Worm (Caenorhabditis elegans): ENCODE data around the gene C56E6.7.
A peak's percentile ranks its signal among the peaks of the same experiment; 100 is the strongest.

Gene C56E6.7

DNA sequence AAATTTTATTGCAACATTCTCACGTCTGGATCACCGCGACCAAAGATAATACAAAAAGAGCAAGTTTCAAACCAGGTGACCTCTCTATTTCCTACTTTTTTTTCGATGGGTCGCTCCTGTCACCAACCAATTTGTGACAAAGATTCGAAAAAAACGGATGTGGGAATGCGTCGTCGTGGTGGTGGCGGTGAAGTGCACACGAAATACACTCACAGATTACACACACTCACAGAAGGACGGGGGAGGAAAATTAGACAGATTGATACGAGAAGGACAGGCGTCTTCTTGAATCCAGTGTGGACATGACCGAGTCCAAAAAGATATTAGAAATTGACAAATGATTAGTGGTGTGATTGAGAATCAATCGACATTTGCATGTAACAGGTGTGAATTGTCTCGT, 33.6 kb upstream of the C56E6.7 start:
- TF ChIP-seq unc-62 (GFP tag; optimal IDR thresholded peaks at IDR 0.05 in 1 of 2), result peak in 1 of 2 experiments; percentile 7
- no peak for TF ChIP-seq unc-62 (tag; optimal IDR thresholded peaks at IDR 0.05)
- TF ChIP-seq hlh-11 (tag; optimal IDR thresholded peaks at IDR 0.05), result peak; percentile 36
- no peak for TF ChIP-seq vab-7 (GFP tag; IDR thresholded peaks at IDR 0.05)
- no peak for TF ChIP-seq unc-130 (GFP tag; optimal IDR thresholded peaks at IDR 0.05)
- peak; percentile 4 for TF ChIP-seq aha-1 (tag)

DNA sequence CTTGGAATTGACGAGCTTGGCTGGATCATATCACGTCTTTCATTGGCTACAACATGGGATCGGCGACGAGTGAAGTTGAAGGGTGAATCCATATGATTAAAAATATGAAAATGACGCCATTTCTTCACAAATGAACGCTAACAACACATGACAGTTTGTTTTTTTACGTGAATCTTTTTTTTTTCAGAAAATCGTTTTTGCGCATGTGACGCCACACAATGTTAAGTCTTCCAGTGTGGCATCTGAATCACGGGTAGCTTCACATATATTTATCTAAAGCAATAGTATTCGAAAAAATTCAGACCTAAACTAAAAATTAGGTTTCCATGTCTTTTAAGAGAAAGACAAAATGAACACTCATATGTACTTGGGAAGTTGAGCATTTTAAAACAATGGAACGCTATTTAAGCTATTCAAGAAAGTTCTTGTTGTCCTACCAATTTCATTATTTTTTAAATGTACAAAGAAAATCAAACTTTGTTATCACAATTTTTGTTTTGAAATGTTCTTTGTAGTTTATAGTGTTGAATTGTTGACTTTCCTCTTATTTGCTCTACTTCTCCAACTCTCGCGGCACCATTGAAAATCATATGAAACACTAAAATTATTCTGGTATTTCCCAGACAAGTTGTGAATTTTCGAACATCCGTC, 31.4 kb upstream of the C56E6.7 start, which contains the start of the genes lido-16 and plpp-1.2:
Gene lido-16, minus strand, starts transcription at position 101 of the 651 bp plus-strand sequence.
Gene plpp-1.2, plus strand, starts transcription at position 601 of the 651 bp plus-strand sequence.
- TF ChIP-seq sdz-12 (GFP tag; optimal IDR thresholded peaks at IDR 0.05), result no peak
- no peak for TF ChIP-seq nhr-6 (tag; optimal IDR thresholded peaks at IDR 0.05)
- peak in 1 of 2 experiments; percentile 71 for TF ChIP-seq unc-62 (GFP tag; optimal IDR thresholded peaks at IDR 0.05 in 1 of 2)
- no peak for TF ChIP-seq unc-62 (tag; optimal IDR thresholded peaks at IDR 0.05)

DNA sequence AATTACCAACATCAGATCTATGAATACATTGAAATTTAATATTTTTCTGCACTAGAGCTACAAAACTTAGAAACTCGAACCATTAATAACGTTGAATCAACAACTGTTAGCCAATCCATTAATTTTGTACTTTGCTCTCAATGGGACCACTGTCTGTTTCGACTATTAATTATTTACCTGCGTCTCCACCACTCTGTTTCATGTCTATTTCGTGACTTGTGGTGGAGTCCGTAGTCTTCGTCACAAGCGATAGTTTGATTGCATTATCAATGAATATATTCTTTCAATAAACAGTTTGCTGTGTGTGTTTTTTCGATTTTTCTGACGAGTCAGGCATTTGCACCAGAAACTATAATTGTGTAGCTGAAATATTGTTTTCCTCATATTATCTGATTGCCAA, 30.0 kb upstream of the C56E6.7 start:
- TF ChIP-seq nhr-25 (tag; optimal IDR thresholded peaks at IDR 0.05; ENCODE audit: borderline replicate concordance, insufficient read depth), result no peak
- TF ChIP-seq php-3 (GFP tag; IDR thresholded peaks at IDR 0.05), result 0 out of 2 replicates have a peak, but pooled peaks have one; percentile 8
- TF ChIP-seq pqm-1 (tag; optimal IDR thresholded peaks at IDR 0.05), result peak; percentile 83
- no peak for TF ChIP-seq egl-43 (GFP tag; IDR thresholded peaks at IDR 0.05)
- peak; percentile 25 for TF ChIP-seq dve-1 (tag; optimal IDR thresholded peaks at IDR 0.05; ENCODE audit: insufficient read depth)
- TF ChIP-seq duxl-1 (tag; optimal IDR thresholded peaks at IDR 0.05; ENCODE audit: poor library complexity), result no peak
- TF ChIP-seq set-16 (GFP tag; IDR thresholded peaks at IDR 0.05), result no peak
- TF ChIP-seq zip-11 (GFP tag; IDR thresholded peaks at IDR 0.05), result no peak
- TF ChIP-seq nhr-76 (tag; optimal IDR thresholded peaks at IDR 0.05), result no peak
- TF ChIP-seq hlh-11 (tag; optimal IDR thresholded peaks at IDR 0.05), result peak; percentile 61
- no peak for TF ChIP-seq zag-1 (tag; optimal IDR thresholded peaks at IDR 0.05)
- TF ChIP-seq daf-16 (GFP tag; optimal IDR thresholded peaks at IDR 0.05), result no peak
- peak; percentile 56 for TF ChIP-seq daf-16 (tag; optimal IDR thresholded peaks at IDR 0.05)
- TF ChIP-seq gei-8 (GFP tag; optimal IDR thresholded peaks at IDR 0.05), result no peak
- peak; percentile 99 for TF ChIP-seq nhr-28 (tag; optimal IDR thresholded peaks at IDR 0.05)
- TF ChIP-seq nhr-11 (tag; optimal IDR thresholded peaks at IDR 0.05), result no peak
- TF ChIP-seq T20F7.1 (GFP tag; optimal IDR thresholded peaks at IDR 0.05), result no peak
- TF ChIP-seq lin-29 (GFP tag; IDR thresholded peaks at IDR 0.05), result no peak
- TF ChIP-seq dmd-6 (GFP tag; IDR thresholded peaks at IDR 0.05), result peak; percentile 58
- no peak for TF ChIP-seq lir-3 (tag; optimal IDR thresholded peaks at IDR 0.05)
- no peak for TF ChIP-seq nhr-102 (tag; optimal IDR thresholded peaks at IDR 0.05)
- no peak for TF ChIP-seq madf-5 (GFP tag; IDR thresholded peaks at IDR 0.05)
- peak; percentile 37 for TF ChIP-seq nhr-77 (tag; optimal IDR thresholded peaks at IDR 0.05)
- no peak for TF ChIP-seq daf-12 (tag; optimal IDR thresholded peaks at IDR 0.05)

- TF ChIP-seq T20F7.1 (GFP tag; optimal IDR thresholded peaks at IDR 0.05), result no peak
- TF ChIP-seq nhr-42 (GFP tag; IDR thresholded peaks at IDR 0.05), result no peak
- TF ChIP-seq hlh-30 (tag; optimal IDR thresholded peaks at IDR 0.05; ENCODE audit: insufficient read depth), result peak; percentile 76
- peak; percentile 81 for TF ChIP-seq dpl-1 (GFP tag; optimal IDR thresholded peaks at IDR 0.05)
- TF ChIP-seq set-16 (GFP tag; IDR thresholded peaks at IDR 0.05), result no peak
- peak; percentile 61 for TF ChIP-seq nhr-25 (tag; optimal IDR thresholded peaks at IDR 0.05; ENCODE audit: borderline replicate concordance, insufficient read depth)
- TF ChIP-seq ceh-62 (tag; optimal IDR thresholded peaks at IDR 0.05), result no peak
- peak; percentile 54 for TF ChIP-seq hlh-11 (tag; optimal IDR thresholded peaks at IDR 0.05)
- no peak for TF ChIP-seq sdz-12 (GFP tag; optimal IDR thresholded peaks at IDR 0.05)
- TF ChIP-seq nhr-28 (tag; optimal IDR thresholded peaks at IDR 0.05), result peak; percentile 58
- peak; percentile 24 for TF ChIP-seq duxl-1 (tag; optimal IDR thresholded peaks at IDR 0.05; ENCODE audit: poor library complexity)
- no peak for TF ChIP-seq unc-39 (tag; optimal IDR thresholded peaks at IDR 0.05)
- TF ChIP-seq F44E2.7 (GFP tag; IDR thresholded peaks at IDR 0.05), result no peak
- peak; percentile 30 for TF ChIP-seq nhr-11 (tag; optimal IDR thresholded peaks at IDR 0.05)
- TF ChIP-seq mxl-2 (GFP tag; conservative IDR thresholded peaks at IDR 0.05), result no peak
- TF ChIP-seq skn-1 (tag; optimal IDR thresholded peaks at IDR 0.05), result no peak
- peak; percentile 72 for TF ChIP-seq lin-38 (GFP tag; IDR thresholded peaks at IDR 0.05)
- peak; percentile 77 for TF ChIP-seq nhr-77 (tag; optimal IDR thresholded peaks at IDR 0.05)
- no peak for TF ChIP-seq vab-7 (GFP tag; IDR thresholded peaks at IDR 0.05)
- no peak for TF ChIP-seq ztf-11 (tag; optimal IDR thresholded peaks at IDR 0.05)
- TF ChIP-seq zip-2 (tag; optimal IDR thresholded peaks at IDR 0.05), result no peak
- TF ChIP-seq unc-62 (GFP tag; optimal IDR thresholded peaks at IDR 0.05 in 1 of 2), result no peak
- no peak for TF ChIP-seq unc-62 (tag; optimal IDR thresholded peaks at IDR 0.05)
- TF ChIP-seq nhr-6 (tag; optimal IDR thresholded peaks at IDR 0.05), result peak; percentile 83
- no peak for TF ChIP-seq spr-3 (GFP tag; optimal IDR thresholded peaks at IDR 0.05)
Measured at ce11 chrII:6489711-6490184, 26.6 kb upstream of the C56E6.7 start, which contains the start of the genes snr-3 and rsp-5. TSS of gene snr-3 (minus strand) at chrII:6489761. TSS of gene rsp-5 (plus strand) at chrII:6490165.
